Fruit fly (Drosophila melanogaster): ENCODE results near the gene CG5895.

The CG5895 gene

dm6 chr3L:16051719-16052122 lies 16.4 kb downstream of the CG5895 start, which contains the start of gene Mbs (continued):
- TF ChIP-seq usp (GFP tag; optimal IDR thresholded peaks at IDR 0.05): no peak
- peak; percentile 31 for TF ChIP-seq Nf-YC (tag; optimal IDR thresholded peaks at IDR 0.05)
- TF ChIP-seq CG7786 (GFP tag; optimal IDR thresholded peaks at IDR 0.05): no peak
- no peak for TF ChIP-seq hkb (optimal IDR thresholded peaks at IDR 0.05)
- peak; percentile 31; the same call in 1 of the 2 replicates for TF ChIP-seq hkb (GFP tag; IDR thresholded peaks at IDR 0.05)
- TF ChIP-seq Doc2 (GFP tag; IDR thresholded peaks at IDR 0.05): no peak
- no peak for TF ChIP-seq Hr78 (GFP tag; optimal IDR thresholded peaks at IDR 0.05)
- peak; percentile 33 for TF ChIP-seq Fer3 (tag; optimal IDR thresholded peaks at IDR 0.05)
- TF ChIP-seq Ets97D (GFP tag; optimal IDR thresholded peaks at IDR 0.05): peak; percentile 27
- TF ChIP-seq HLH4C (GFP tag; IDR thresholded peaks at IDR 0.05; ENCODE audit: partially characterized antibody): peak; percentile 39; the same call in 2 of the 3 replicates
- no peak for TF ChIP-seq CG7556 (GFP tag; optimal IDR thresholded peaks at IDR 0.05)
- TF ChIP-seq Doc3 (GFP tag; IDR thresholded peaks at IDR 0.05; ENCODE audit: partially characterized antibody): peak; percentile 37; the same call in 2 of the 3 replicates
- TF ChIP-seq HmgZ (tag; optimal IDR thresholded peaks at IDR 0.05): peak; percentile 33
- no peak for TF ChIP-seq Oaz (GFP tag; IDR thresholded peaks at IDR 0.05)
- TF ChIP-seq CG3847 (GFP tag; IDR thresholded peaks at IDR 0.05): peak; percentile 11; the same call in 1 of the 2 replicates
- no peak; the same call in 1 of the 2 replicates for TF ChIP-seq CG31441 (GFP tag; IDR thresholded peaks at IDR 0.05)
- peak; percentile 77 for TF ChIP-seq amos (GFP tag; IDR thresholded peaks at IDR 0.05; ENCODE audit: partially characterized antibody)
- peak; percentile 45 for TF ChIP-seq CG12391 (tag; optimal IDR thresholded peaks at IDR 0.05)
- TF ChIP-seq Ets65A (GFP tag): no peak
- TF ChIP-seq Asciz (GFP tag; optimal IDR thresholded peaks at IDR 0.05): peak; percentile 18
- TF ChIP-seq CG7963 (GFP tag; IDR thresholded peaks at IDR 0.05; ENCODE audit: partially characterized antibody): peak; percentile 22; the same call in 1 of the 3 replicates
- TF ChIP-seq pfk (GFP tag; optimal IDR thresholded peaks at IDR 0.05): peak; percentile 32
- no peak for TF ChIP-seq sd (tag; optimal IDR thresholded peaks at IDR 0.05)
- TF ChIP-seq CG9817 (tag; optimal IDR thresholded peaks at IDR 0.05): peak; percentile 11
- no peak for TF ChIP-seq tgo (GFP tag; IDR thresholded peaks at IDR 0.05)
- TF ChIP-seq chinmo (GFP tag; IDR thresholded peaks at IDR 0.05; ENCODE audit: partially characterized antibody): no peak; the same call in 3 of the 4 replicates
- no peak for TF ChIP-seq CG16779 (GFP tag; IDR thresholded peaks at IDR 0.05)
- TF ChIP-seq CG17802 (tag; optimal IDR thresholded peaks at IDR 0.05): no peak
- peak; percentile 6 for TF ChIP-seq D19A (tag; optimal IDR thresholded peaks at IDR 0.05)
- TF ChIP-seq CG9215 (GFP tag; IDR thresholded peaks at IDR 0.05): peak; percentile 66
- no peak for TF ChIP-seq CG30403 (GFP tag; optimal IDR thresholded peaks at IDR 0.05)
- no peak for TF ChIP-seq CG10565 (GFP tag; optimal IDR thresholded peaks at IDR 0.05)
- TF ChIP-seq CG10366 (GFP tag; IDR thresholded peaks at IDR 0.05): no peak; the same call in 1 of the 2 replicates
- TF ChIP-seq fd96Cb (tag; optimal IDR thresholded peaks at IDR 0.05): no peak
- peak; percentile 22 for TF ChIP-seq lilli (GFP tag; optimal IDR thresholded peaks at IDR 0.05)
- TF ChIP-seq mam (GFP tag; optimal IDR thresholded peaks at IDR 0.05): no peak
- TF ChIP-seq jing (GFP tag; optimal IDR thresholded peaks at IDR 0.05): no peak
- TF ChIP-seq kni (GFP tag; optimal IDR thresholded peaks at IDR 0.05): no peak
- peak; percentile 48 for TF ChIP-seq CG17912 (GFP tag; optimal IDR thresholded peaks at IDR 0.05)
- 0 out of 3 replicates have a peak, but pooled peaks have one; percentile 10 for TF ChIP-seq CG14860 (GFP tag; IDR thresholded peaks at IDR 0.05; ENCODE audit: partially characterized antibody)
- TF ChIP-seq gcm (GFP tag; optimal IDR thresholded peaks at IDR 0.05): no peak
- peak; percentile 22 for TF ChIP-seq Nf-YB (GFP tag; optimal IDR thresholded peaks at IDR 0.05)
- TF ChIP-seq tx (GFP tag; optimal IDR thresholded peaks at IDR 0.05): no peak
- peak in 1 of 2 experiments; percentile 39 for TF ChIP-seq eve (GFP tag; optimal IDR thresholded peaks at IDR 0.05)
- peak; percentile 66 for TF ChIP-seq CG15514 (GFP tag; optimal IDR thresholded peaks at IDR 0.05)
- no peak for TF ChIP-seq CG6254 (GFP tag; optimal IDR thresholded peaks at IDR 0.05)
- peak; percentile 27 for TF ChIP-seq caup (GFP tag; optimal IDR thresholded peaks at IDR 0.05; ENCODE audit: severe bottlenecking)
- peak; percentile 80 for TF ChIP-seq sens (GFP tag)
- TF ChIP-seq CkIIα-i1 (GFP tag; IDR thresholded peaks at IDR 0.05): no peak
- no peak for TF ChIP-seq tin (GFP tag; optimal IDR thresholded peaks at IDR 0.05)
